Worm (Caenorhabditis elegans) whole organism, L2 larva: ENCODE measurements around the gene dpm-3.

Experiments used
- C34F6.9 ChIP-seq: fragments of 150-350 bp; optimal IDR thresholded peaks from 2 replicates; lab custom pipeline; 2014; ENCODE audit warnings: missing biosample characterization, missing genetic modification characterization
- F13H6.1 ChIP-seq: sonication (generic microtip); optimal IDR thresholded peaks from 2 replicates; lab custom pipeline; 2016; ENCODE audit warnings: missing genetic modification characterization, missing compliant biosample characterization
- R02D3.7 ChIP-seq: fragments of 150-350 bp; optimal IDR thresholded peaks from 2 replicates; lab custom pipeline; 2014; ENCODE audit warnings: missing biosample characterization, missing genetic modification characterization
- Y55F3AM.14 ChIP-seq: fragments of 200-800 bp; sonication (Bioruptor generic); optimal IDR thresholded peaks from 2 replicates; lab custom pipeline; 2018; ENCODE audit warnings: mild to moderate bottlenecking, missing genetic modification characterization, missing compliant biosample characterization
- ZK546.5 ChIP-seq: sonication (generic microtip); optimal IDR thresholded peaks from 2 replicates; lab custom pipeline; 2017; ENCODE audit warnings: missing biosample characterization, missing genetic modification characterization
- alr-1 ChIP-seq: fragments of 150-350 bp; optimal IDR thresholded peaks from 2 replicates; lab custom pipeline; 2014; ENCODE audit warnings: missing biosample characterization, missing genetic modification characterization
- aly-2 ChIP-seq: fragments of 150-350 bp; optimal IDR thresholded peaks from 2 replicates; lab custom pipeline; 2014; ENCODE audit warnings: missing biosample characterization, missing genetic modification characterization
- ama-1 ChIP-seq: fragments of 150-350 bp; optimal IDR thresholded peaks from 2 replicates; lab custom pipeline; 2018; ENCODE audit warnings: inconsistent platforms
- blmp-1 ChIP-seq: sonication (generic microtip); optimal IDR thresholded peaks from 2 replicates; lab custom pipeline; 2017; ENCODE audit warnings: missing genetic modification characterization, mild to moderate bottlenecking, missing compliant biosample characterization, antibody characterized with exemption, moderate library complexity; ENCODE audit not compliant: insufficient read depth
- ceh-16 ChIP-seq: fragments of 150-350 bp; optimal IDR thresholded peaks from 2 replicates; lab custom pipeline; 2014; ENCODE audit warnings: missing biosample characterization, missing genetic modification characterization
- ceh-82 ChIP-seq: fragments of 150-350 bp; optimal IDR thresholded peaks from 2 replicates; lab custom pipeline; 2014; ENCODE audit warnings: missing biosample characterization, missing genetic modification characterization
- crh-2 ChIP-seq: sonication (generic microtip); optimal IDR thresholded peaks from 2 replicates; lab custom pipeline; 2017; ENCODE audit warnings: missing biosample characterization, missing genetic modification characterization
- dmd-4 ChIP-seq: sonication (generic microtip); optimal IDR thresholded peaks from 2 replicates; lab custom pipeline; 2017; ENCODE audit warnings: missing biosample characterization, missing genetic modification characterization
- elt-1 ChIP-seq: fragments of 150-350 bp; optimal IDR thresholded peaks from 2 replicates; lab custom pipeline; 2014; ENCODE audit warnings: missing biosample characterization, missing genetic modification characterization
- elt-3 ChIP-seq: sonication (generic microtip); optimal IDR thresholded peaks from 2 replicates; lab custom pipeline; 2017; ENCODE audit warnings: missing biosample characterization, missing genetic modification characterization
- fos-1 ChIP-seq: fragments of 150-350 bp; optimal IDR thresholded peaks from 2 replicates; lab custom pipeline; 2014; ENCODE audit warnings: missing biosample characterization, missing genetic modification characterization
- gmeb-1 ChIP-seq: fragments of 150-350 bp; optimal IDR thresholded peaks from 2 replicates; lab custom pipeline; 2014; ENCODE audit warnings: missing biosample characterization, missing genetic modification characterization
- lin-13 ChIP-seq: fragments of 150-350 bp; optimal IDR thresholded peaks from 2 replicates; lab custom pipeline; 2014; ENCODE audit warnings: missing biosample characterization, missing genetic modification reagents, missing genetic modification characterization
- lin-39 ChIP-seq: fragments of 150-350 bp; optimal IDR thresholded peaks from 2 replicates; lab custom pipeline; 2014; ENCODE audit warnings: missing biosample characterization, missing genetic modification reagents, missing genetic modification characterization
- lsy-2 ChIP-seq, 2 experiments: fragments of 150-350 bp in 1 of 2; sonication (generic microtip) in 1 of 2; optimal IDR thresholded peaks; 2 replicates each; lab custom pipeline; 2014 to 2017; ENCODE audit warnings: missing biosample characterization in 2 of 2, missing genetic modification characterization in 2 of 2
- mbf-1 ChIP-seq: sonication (generic microtip); optimal IDR thresholded peaks from 2 replicates; lab custom pipeline; 2017; ENCODE audit warnings: missing biosample characterization, missing genetic modification characterization
- mdl-1 ChIP-seq, 2 experiments: fragments of 150-350 bp in 1 of 2; sonication (generic microtip) in 1 of 2; optimal IDR thresholded peaks; 2 replicates each; lab custom pipeline; 2017; ENCODE audit warnings: missing biosample characterization in 2 of 2, missing genetic modification characterization in 2 of 2
- nhr-10 ChIP-seq: sonication (generic microtip); optimal IDR thresholded peaks from 2 replicates; lab custom pipeline; 2017; ENCODE audit warnings: missing biosample characterization, missing genetic modification characterization
- nhr-11 ChIP-seq: fragments of 150-350 bp; optimal IDR thresholded peaks from 2 replicates; lab custom pipeline; 2014; ENCODE audit warnings: missing biosample characterization, missing genetic modification characterization
- nhr-12 ChIP-seq: fragments of 150-350 bp; optimal IDR thresholded peaks from 2 replicates; lab custom pipeline; 2014; ENCODE audit warnings: missing biosample characterization, missing genetic modification characterization
- nhr-129 ChIP-seq: fragments of 150-350 bp; optimal IDR thresholded peaks from 2 replicates; lab custom pipeline; 2014; ENCODE audit warnings: missing biosample characterization, missing genetic modification characterization
- nhr-21 ChIP-seq: fragments of 150-350 bp; optimal IDR thresholded peaks from 2 replicates; lab custom pipeline; 2014; ENCODE audit warnings: missing biosample characterization, missing genetic modification characterization
- nhr-23 ChIP-seq: fragments of 150-350 bp; optimal IDR thresholded peaks from 2 replicates; lab custom pipeline; 2014; ENCODE audit warnings: missing biosample characterization, missing genetic modification reagents, missing genetic modification characterization
- nhr-25 ChIP-seq: fragments of 150-350 bp; sonication (generic microtip); optimal IDR thresholded peaks from 3 replicates; lab custom pipeline; 2014; ENCODE audit warnings: missing biosample characterization, missing genetic modification characterization
- peb-1 ChIP-seq: fragments of 150-350 bp; optimal IDR thresholded peaks from 2 replicates; lab custom pipeline; 2014; ENCODE audit warnings: missing biosample characterization, missing genetic modification characterization
- sem-4 ChIP-seq: fragments of 150-350 bp; optimal IDR thresholded peaks from 2 replicates; lab custom pipeline; 2014; ENCODE audit warnings: missing biosample characterization, missing genetic modification reagents, missing genetic modification characterization
- skn-1 ChIP-seq: sonication (generic microtip); optimal IDR thresholded peaks from 2 replicates; lab custom pipeline; 2017; ENCODE audit warnings: missing biosample characterization, missing genetic modification characterization
- sma-3 ChIP-seq: sonication (generic microtip); optimal IDR thresholded peaks from 2 replicates; lab custom pipeline; 2016; ENCODE audit warnings: missing genetic modification reagents, missing genetic modification characterization, missing compliant biosample characterization
- sma-9 ChIP-seq, 2 experiments: fragments of 150-350 bp in 1 of 2; sonication (generic microtip) in 1 of 2; optimal IDR thresholded peaks; 2 replicates each; lab custom pipeline; 2014 to 2016; ENCODE audit warnings: missing genetic modification characterization in 2 of 2, mild to moderate bottlenecking in 1 of 2, missing biosample characterization in 1 of 2, missing compliant biosample characterization in 1 of 2, missing genetic modification reagents in 1 of 2, moderate library complexity in 1 of 2
- snpc-4 ChIP-seq: fragments of 150-350 bp; optimal IDR thresholded peaks from 2 replicates; lab custom pipeline; 2014; ENCODE audit warnings: missing biosample characterization, missing genetic modification characterization
- unc-39 ChIP-seq: fragments of 150-350 bp; optimal IDR thresholded peaks from 2 replicates; lab custom pipeline; 2014; ENCODE audit warnings: missing biosample characterization, missing genetic modification characterization
- unc-55 ChIP-seq: fragments of 150-350 bp; sonication (generic microtip); optimal IDR thresholded peaks from 3 replicates; lab custom pipeline; 2014; ENCODE audit warnings: missing biosample characterization, missing genetic modification reagents, missing genetic modification characterization
- unc-62 ChIP-seq: fragments of 150-350 bp; optimal IDR thresholded peaks from 2 replicates; lab custom pipeline; 2014; ENCODE audit warnings: missing biosample characterization, missing genetic modification reagents, missing genetic modification characterization
- ztf-1 ChIP-seq: fragments of 200-800 bp; sonication (Bioruptor generic); conservative IDR thresholded peaks from 2 replicates; pipeline ENCODE4 v1.3.6; 2022; ENCODE audit warnings: missing genetic modification characterization, missing compliant biosample characterization

dpm-3 gene

DNA sequence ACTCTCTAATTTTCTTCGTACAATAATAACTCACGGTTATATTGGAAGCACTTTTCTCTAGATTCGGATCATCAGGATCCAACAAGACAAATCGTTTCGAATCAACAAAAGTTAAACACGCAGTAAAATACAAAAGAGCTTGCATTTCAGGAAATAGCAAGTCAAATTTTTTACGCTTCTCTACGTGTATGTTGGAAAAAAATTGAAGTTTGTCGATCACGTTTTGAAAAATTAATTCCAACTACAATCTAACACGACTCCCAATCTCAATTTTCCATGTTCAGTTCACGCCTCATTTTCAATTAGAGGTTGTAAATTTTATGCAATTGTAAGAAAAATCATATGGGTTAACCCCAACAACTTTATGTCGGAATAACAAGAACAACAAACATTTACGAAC is 1.4 kb upstream of the dpm-3 start, which contains the start of gene spe-45:
TSS of gene spe-45 (minus strand) at position 145 of the 400 bp plus-strand sequence.
- TF ChIP-seq nhr-129 (tag; lab: Kevin White, UChicago) (peak; percentile 0), nhr-11 (tag; lab: Kevin White, UChicago) (no peak)

DNA sequence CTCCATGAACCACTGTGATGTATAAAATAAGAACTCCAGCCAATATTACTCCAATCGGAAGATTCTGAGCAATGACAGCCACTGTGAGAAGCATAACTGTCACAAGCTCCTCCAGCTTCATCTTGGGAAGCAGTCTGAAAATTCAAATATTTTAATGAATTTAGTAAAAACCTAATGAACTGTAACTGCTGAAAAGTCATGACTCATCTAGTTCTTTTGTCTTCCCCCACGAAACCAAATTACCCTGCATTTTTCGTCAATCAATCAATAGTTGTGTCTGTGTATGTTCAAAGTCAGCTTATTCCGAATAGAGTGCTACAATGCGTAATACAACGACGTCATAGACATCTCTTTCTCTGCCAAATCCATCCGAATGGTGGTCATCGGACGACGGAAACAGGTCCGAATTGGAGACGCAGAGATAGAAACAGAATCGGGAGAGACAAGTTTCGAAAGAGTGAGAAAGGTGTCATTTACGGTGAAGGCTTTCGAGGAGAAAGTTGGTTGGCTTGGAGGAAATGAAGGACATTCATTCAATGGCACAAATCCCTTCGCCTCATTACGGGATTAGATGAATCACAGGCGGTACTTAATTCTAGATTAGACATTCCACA is 5.4 kb downstream of the dpm-3 start:
- TF ChIP-seq ama-1 (lab: Kevin White, UChicago) (no peak), nhr-25 (tag; lab: Kevin White, UChicago) (peak; percentile 82), sem-4 (peak; percentile 60), nhr-21 (tag; lab: Kevin White, UChicago) (peak; percentile 59), blmp-1 (peak; percentile 77), C34F6.9 (tag; lab: Kevin White, UChicago) (peak; percentile 15), fos-1 (tag; lab: Kevin White, UChicago) (peak; percentile 65), lsy-2 (tag; optimal IDR thresholded peaks at IDR 0.05; lab: Kevin White, UChicago) (peak in 1 of 2 experiments; percentile 61), sma-9 (GFP tag; optimal IDR thresholded peaks at IDR 0.05; lab: Kevin White, UChicago) (peak; percentile 13), sma-9 (tag; optimal IDR thresholded peaks at IDR 0.05; lab: Kevin White, UChicago) (no peak), sma-3 (GFP tag; lab: Kevin White, UChicago) (peak; percentile 15), unc-62 (no peak), nhr-129 (tag; lab: Kevin White, UChicago) (peak; percentile 89), snpc-4 (tag; lab: Kevin White, UChicago) (no peak)

DNA sequence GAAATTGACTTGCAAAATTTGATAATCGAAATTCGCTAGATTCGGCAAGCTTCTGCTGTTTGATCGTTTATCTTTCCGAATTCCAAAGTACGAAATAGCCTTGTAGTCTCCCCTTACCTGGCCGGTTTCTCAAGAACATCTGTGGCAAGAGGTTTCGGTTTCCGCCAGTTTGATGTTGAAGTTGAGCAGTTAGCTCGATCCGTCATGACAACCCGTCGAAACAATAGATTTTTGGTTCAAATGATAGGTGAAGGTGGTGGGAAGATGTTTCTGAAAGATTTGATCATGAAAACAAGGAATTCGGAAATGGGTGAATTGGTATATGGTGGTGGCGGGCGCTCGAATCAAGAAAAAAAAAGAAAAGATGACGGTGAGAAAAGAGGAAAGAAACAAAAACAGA is 7.0 kb downstream of the dpm-3 start, which contains the start of gene acs-20:
TSS of gene acs-20 (minus strand) at position 270 of the 400 bp plus-strand sequence.
- TF ChIP-seq skn-1 = no peak
- TF ChIP-seq R02D3.7 = no peak
- TF ChIP-seq blmp-1 = no peak
- no peak for TF ChIP-seq elt-3 (tag; lab: Kevin White, UChicago)
- no peak for TF ChIP-seq ceh-82 (tag; lab: Kevin White, UChicago)
- no peak for TF ChIP-seq nhr-25 (tag; lab: Kevin White, UChicago)
- TF ChIP-seq mdl-1 (tag; optimal IDR thresholded peaks at IDR 0.05; lab: Kevin White, UChicago) = no peak
- no peak for TF ChIP-seq sma-3 (GFP tag; lab: Kevin White, UChicago)
- TF ChIP-seq nhr-10 (tag; lab: Kevin White, UChicago) = no peak
- TF ChIP-seq lin-39 (tag; lab: Kevin White, UChicago) = no peak
- TF ChIP-seq, all 48 proteins: peak for 0

DNA sequence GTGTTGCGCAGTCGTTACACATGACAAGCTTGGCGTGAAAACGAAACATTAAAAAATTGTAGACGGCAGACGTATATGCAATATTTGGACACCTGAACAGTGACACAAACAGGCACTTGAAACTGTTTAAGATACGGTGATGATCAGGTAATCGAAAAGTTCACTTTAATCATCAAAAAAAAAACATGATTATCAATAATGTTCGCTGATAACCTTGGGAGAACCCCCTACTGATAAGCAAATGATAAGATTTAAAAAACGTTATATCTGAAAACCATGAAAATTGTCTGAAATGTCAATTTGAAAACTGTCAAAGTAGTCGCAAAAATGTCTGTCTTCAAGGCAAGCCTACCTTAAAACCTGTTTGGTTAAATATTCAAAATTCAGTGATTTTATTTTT is 8.6 kb downstream of the dpm-3 start:
- no peak for TF ChIP-seq sma-3 (GFP tag; lab: Kevin White, UChicago)
- peak; percentile 52 for TF ChIP-seq fos-1 (tag; lab: Kevin White, UChicago)

DNA sequence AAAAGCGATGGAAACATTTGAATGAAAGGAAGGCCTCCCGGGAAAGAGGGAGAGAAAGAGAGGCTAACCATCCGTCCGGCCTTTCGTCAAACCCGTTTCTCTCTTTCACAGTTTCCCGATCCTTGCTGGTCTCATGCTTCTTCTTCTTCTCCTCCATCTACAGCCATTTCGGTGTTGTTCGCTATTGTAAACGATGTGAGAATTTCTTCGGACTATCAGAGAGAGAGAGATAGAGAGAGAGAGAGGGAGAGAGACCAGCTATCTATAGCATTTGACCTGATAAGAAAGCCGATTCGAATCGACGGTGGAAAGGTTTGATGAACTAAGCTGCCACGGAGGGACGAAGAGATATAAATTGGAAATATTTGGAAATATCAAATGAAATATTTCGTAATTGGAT is 12.1 kb downstream of the dpm-3 start:
- TF ChIP-seq nhr-21 (tag; lab: Kevin White, UChicago) = peak; percentile 74
- peak; percentile 36 for TF ChIP-seq nhr-25 (tag; lab: Kevin White, UChicago)
- TF ChIP-seq ZK546.5 (tag; lab: Kevin White, UChicago) = no peak
- peak; percentile 14 for TF ChIP-seq blmp-1
- TF ChIP-seq nhr-129 (tag; lab: Kevin White, UChicago) = peak; percentile 24
- TF ChIP-seq Y55F3AM.14 (GFP tag; lab: Kevin White, UChicago) = no peak

DNA sequence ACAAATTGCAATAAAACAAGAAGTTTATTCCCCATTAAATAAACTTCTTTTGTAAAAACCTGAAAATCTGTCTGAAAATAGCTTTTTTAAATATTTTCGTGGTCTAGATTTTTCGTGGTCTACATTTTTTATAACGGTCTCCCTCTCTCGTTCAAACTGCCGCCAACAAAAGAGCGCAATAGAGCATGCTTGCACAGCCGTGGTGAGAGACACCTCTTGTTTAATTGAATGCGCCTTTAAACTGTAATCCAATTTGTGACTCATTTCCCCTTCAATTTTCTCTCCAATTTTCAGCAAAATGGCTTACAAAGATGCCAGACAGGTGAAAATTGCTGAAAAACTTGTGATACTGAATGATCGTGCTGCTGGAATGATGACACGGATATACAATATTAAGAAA is 12.8 kb downstream of the dpm-3 start, which contains the start of gene gex-3:
TSS of gene gex-3 (plus strand) at position 295 of the 400 bp plus-strand sequence.
- TF ChIP-seq lsy-2 (tag; optimal IDR thresholded peaks at IDR 0.05; lab: Kevin White, UChicago) (peak; percentile 78 to 95), ama-1 (lab: Kevin White, UChicago) (peak; percentile 56), elt-1 (tag; lab: Kevin White, UChicago) (no peak), unc-62 (no peak), crh-2 (tag; lab: Kevin White, UChicago) (peak; percentile 87), lin-13 (peak; percentile 91), nhr-12 (tag; lab: Kevin White, UChicago) (no peak), sma-9 (GFP tag; optimal IDR thresholded peaks at IDR 0.05; lab: Kevin White, UChicago) (peak; percentile 81), sma-9 (tag; optimal IDR thresholded peaks at IDR 0.05; lab: Kevin White, UChicago) (no peak), aly-2 (no peak), skn-1 (no peak), ceh-16 (tag; lab: Kevin White, UChicago) (peak; percentile 45), unc-39 (tag; lab: Kevin White, UChicago) (no peak), mbf-1 (no peak), unc-55 (GFP tag; lab: Kevin White, UChicago) (peak; percentile 97), nhr-23 (no peak), F13H6.1 (tag; lab: Kevin White, UChicago) (peak; percentile 48), C34F6.9 (tag; lab: Kevin White, UChicago) (peak; percentile 85), blmp-1 (no peak), sem-4 (peak; percentile 72), mdl-1 (tag; optimal IDR thresholded peaks at IDR 0.05; lab: Kevin White, UChicago) (no peak), nhr-11 (tag; lab: Kevin White, UChicago) (no peak), dmd-4 (tag; lab: Kevin White, UChicago) (no peak), nhr-10 (tag; lab: Kevin White, UChicago) (no peak), peb-1 (tag; lab: Kevin White, UChicago) (no peak), alr-1 (tag; lab: Kevin White, UChicago) (no peak), gmeb-1 (peak; percentile 95), nhr-129 (tag; lab: Kevin White, UChicago) (peak; percentile 99), ztf-1 (GFP tag; lab: Robert Waterston, UW) (no peak)
